Worm (Caenorhabditis elegans): Measurements from ENCODE around the gene F52D10.4.

DNA sequence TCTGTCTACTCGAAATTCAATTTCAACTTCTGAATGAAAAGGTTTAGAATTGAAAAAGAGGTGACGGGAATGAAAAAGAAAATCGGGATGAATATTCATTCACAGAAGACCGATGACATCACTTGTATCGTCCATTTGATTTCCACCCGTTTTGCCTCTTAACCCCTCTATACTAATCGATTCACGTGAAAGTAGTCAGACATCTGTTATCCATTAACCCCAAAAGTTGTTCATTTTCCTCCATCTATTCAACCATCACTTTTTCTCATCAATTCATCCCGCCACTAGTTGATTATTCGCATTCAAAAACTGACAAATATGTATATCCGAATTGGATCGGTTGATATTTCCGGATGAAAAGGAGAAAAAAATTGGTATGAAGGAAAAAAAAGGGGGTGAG is 24.7 kb upstream of the F52D10.4 start:
- TF ChIP-seq flt-1 (GFP tag; IDR thresholded peaks at IDR 0.05) (no peak), hnd-1 (tag; optimal IDR thresholded peaks at IDR 0.05) (no peak), aly-1 (tag; optimal IDR thresholded peaks at IDR 0.05) (no peak), ama-1 (optimal IDR thresholded peaks at IDR 0.05) (no peak), sea-1 (GFP tag; conservative IDR thresholded peaks at IDR 0.05) (no peak), scrt-1 (GFP tag; IDR thresholded peaks at IDR 0.05) (no peak), B0310.2 (tag; optimal IDR thresholded peaks at IDR 0.05) (no peak), ceh-13 (GFP tag; optimal IDR thresholded peaks at IDR 0.05) (no peak), ets-7 (tag; optimal IDR thresholded peaks at IDR 0.05) (no peak), hmbx-1 (tag; optimal IDR thresholded peaks at IDR 0.05) (no peak), tbx-37 (GFP tag; conservative IDR thresholded peaks at IDR 0.05) (no peak), tbx-11 (GFP tag; IDR thresholded peaks at IDR 0.05) (no peak), hmg-4 (GFP tag; optimal IDR thresholded peaks at IDR 0.05) (no peak), pes-1 (GFP tag; IDR thresholded peaks at IDR 0.05) (no peak)

Data from whole organism, early embryonic.